Worm (Caenorhabditis elegans): Measurements from ENCODE around the gene cnc-7.

DNA sequence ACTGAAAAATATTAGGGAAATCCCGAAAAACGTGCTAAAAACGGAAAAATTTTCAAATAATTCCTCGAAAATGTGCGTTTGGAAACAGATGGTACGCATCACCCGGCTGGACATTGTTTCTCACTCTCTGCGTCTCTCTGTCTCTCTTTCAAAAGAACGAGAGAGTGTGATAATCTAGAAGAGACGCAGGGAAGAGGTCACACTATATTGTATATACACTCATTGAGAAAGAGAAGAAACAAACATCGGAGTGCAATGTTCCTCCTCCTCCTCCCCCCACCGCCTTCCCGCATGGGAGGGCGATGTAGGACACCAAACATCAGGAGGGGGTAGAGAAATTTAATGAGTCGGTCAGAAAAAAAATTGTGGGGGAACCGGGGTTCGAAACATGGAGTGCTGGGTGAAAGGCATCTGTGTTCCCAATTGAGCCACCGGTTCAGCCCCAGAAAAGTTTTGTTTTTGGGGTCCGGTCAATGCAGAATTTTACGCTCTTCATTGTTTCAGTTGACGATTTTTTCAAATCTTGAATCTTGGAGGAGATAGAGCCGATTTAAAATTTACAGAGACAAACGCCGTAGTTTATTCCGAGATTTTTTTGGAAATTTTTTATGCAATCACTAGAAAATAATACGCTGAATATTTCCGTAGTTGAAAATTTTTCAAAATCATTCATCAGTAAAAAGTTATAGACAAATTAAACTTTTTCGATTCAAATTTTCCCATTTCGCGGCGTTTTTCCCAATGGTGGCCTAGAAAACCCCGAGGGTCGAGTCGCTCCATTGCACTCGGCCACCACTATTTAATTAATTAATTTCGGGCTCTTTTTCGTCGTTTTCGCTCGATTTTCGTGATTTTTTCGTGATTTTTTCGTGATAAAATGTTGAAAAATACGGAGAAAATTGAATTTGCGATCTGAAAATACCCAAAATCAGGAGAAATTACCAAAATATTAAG, 30.6 kb downstream of the cnc-7 start:
- peak; percentile 32 for TF ChIP-seq nhr-237 (tag; optimal IDR thresholded peaks at IDR 0.05)
- TF ChIP-seq pha-4 (tag; optimal IDR thresholded peaks at IDR 0.05) = peak; percentile 76
- TF ChIP-seq bed-3 (GFP tag; optimal IDR thresholded peaks at IDR 0.05) = no peak
- TF ChIP-seq lin-13 (tag; optimal IDR thresholded peaks at IDR 0.05) = no peak
- TF ChIP-seq elt-3 (tag; optimal IDR thresholded peaks at IDR 0.05) = no peak
- no peak for TF ChIP-seq snpc-4 (tag; optimal IDR thresholded peaks at IDR 0.05)
- TF ChIP-seq unc-62 (GFP tag; optimal IDR thresholded peaks at IDR 0.05) = peak; percentile 32
- TF ChIP-seq mab-5 (tag; optimal IDR thresholded peaks at IDR 0.05) = no peak
- TF ChIP-seq ztf-11 (tag; optimal IDR thresholded peaks at IDR 0.05) = no peak
